Worm (Caenorhabditis elegans): ENCODE data around the gene T01D3.1.

T01D3.1 gene

DNA sequence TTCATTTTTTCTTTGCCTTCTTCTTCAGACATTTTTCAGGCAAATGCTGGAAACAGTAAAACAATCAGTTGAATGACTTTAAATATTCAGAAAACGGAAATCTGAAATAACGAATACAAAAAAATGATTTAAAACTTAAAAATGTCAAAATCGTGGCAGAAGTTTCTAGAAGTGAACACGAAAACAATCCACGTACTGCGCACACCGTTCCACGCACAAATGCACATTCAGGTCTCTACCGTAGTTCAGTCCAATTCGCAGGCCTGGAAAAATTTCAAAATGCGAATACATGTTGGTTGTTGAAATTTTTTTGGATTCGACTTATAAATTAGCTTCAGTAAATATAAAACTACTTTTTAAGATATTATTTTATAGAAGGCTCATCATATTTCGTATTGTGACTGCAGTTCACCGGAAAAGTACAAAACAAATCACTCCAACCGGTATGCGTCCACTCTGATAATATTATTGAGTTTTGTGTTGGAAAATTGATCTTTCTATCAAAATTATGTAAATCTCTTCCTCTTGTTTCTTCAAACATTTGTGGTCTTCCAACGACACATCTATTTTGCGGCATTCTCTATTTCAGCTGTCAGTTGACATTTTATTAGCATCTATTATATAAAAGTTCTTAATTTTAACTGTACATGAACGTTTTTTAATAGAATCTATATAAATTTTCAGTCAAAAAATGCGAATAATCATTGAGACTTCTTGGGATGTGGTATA is 17.6 kb upstream of the T01D3.1 start, which contains the start of the genes mip-2 and F58G11.4:
mip-2 (minus strand) TSS at position 48 of the 729 bp plus-strand sequence.
F58G11.4 (plus strand) TSS at position 679 of the 729 bp plus-strand sequence.
- TF ChIP-seq pes-1 (GFP tag; IDR thresholded peaks at IDR 0.05) (no peak), ceh-13 (GFP tag; optimal IDR thresholded peaks at IDR 0.05) (no peak), tra-4 (tag; optimal IDR thresholded peaks at IDR 0.05) (no peak), scrt-1 (GFP tag; IDR thresholded peaks at IDR 0.05) (no peak), F13C5.2 (tag; optimal IDR thresholded peaks at IDR 0.05) (no peak), hmbx-1 (tag; optimal IDR thresholded peaks at IDR 0.05) (no peak), hnd-1 (tag; optimal IDR thresholded peaks at IDR 0.05) (no peak)

ce11 chrV:13678542-13678941 is 11.2 kb upstream of the T01D3.1 start, which contains the start of the genes tag-65 and ccz-1:
TSS of gene tag-65 (minus strand) at chrV:13678587.
TSS of gene ccz-1 (plus strand) at chrV:13678875.
- TF ChIP-seq F13C5.2 (tag; optimal IDR thresholded peaks at IDR 0.05) (peak; percentile 45), sea-1 (GFP tag; conservative IDR thresholded peaks at IDR 0.05) (no peak)

DNA sequence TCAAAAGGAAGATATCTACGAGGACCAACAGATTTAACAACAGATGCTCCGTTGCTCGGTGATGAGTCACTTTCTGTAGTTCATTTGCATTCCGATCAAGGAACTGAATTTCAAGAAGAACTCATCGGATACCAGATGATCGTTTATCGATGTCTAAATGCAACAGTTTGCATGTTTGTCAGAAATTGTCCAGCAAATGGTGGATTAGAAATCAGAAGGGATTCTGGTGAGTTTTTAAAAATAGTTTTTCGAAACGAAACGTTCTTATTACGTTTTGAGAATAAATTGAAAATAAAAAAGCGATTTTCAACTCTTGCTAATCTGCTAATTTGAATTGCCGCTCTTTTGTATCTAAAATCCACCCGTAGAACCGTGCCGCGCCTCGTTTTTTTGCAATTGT is 9.8 kb upstream of the T01D3.1 start:
- TF ChIP-seq F13C5.2 (tag; optimal IDR thresholded peaks at IDR 0.05) (no peak), hmbx-1 (tag; optimal IDR thresholded peaks at IDR 0.05) (no peak), pes-1 (GFP tag; IDR thresholded peaks at IDR 0.05) (no peak), ceh-13 (GFP tag; optimal IDR thresholded peaks at IDR 0.05) (no peak), ceh-36 (tag; optimal IDR thresholded peaks at IDR 0.05) (no peak), sea-1 (GFP tag; conservative IDR thresholded peaks at IDR 0.05) (no peak), B0310.2 (tag; optimal IDR thresholded peaks at IDR 0.05) (no peak), hnd-1 (tag; optimal IDR thresholded peaks at IDR 0.05) (no peak), ets-7 (tag; optimal IDR thresholded peaks at IDR 0.05) (no peak), flt-1 (GFP tag; IDR thresholded peaks at IDR 0.05) (no peak), aly-1 (tag; optimal IDR thresholded peaks at IDR 0.05) (no peak), tbx-11 (GFP tag; IDR thresholded peaks at IDR 0.05) (no peak), hmg-4 (GFP tag; optimal IDR thresholded peaks at IDR 0.05) (no peak), tra-4 (tag; optimal IDR thresholded peaks at IDR 0.05) (no peak)

DNA sequence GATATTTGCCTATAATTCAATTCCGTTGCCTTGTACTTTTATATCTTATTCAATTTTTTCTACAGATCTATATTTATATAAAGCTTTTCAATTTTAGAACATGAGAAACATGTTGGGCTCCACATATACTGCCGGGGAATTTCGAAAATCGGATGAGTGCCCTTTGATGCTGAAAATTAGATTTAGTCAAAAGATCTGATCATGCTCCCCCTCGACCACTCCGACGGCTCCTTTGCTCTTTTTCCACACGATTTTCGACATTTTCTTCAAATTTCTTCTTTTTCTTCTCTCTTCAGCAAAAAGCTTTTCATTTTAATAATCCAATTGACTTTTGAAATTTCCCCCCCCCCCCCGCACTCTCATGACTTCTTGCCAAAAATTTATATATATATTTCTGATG is 8.2 kb upstream of the T01D3.1 start:
- TF ChIP-seq tra-4 (tag; optimal IDR thresholded peaks at IDR 0.05) (no peak), F13C5.2 (tag; optimal IDR thresholded peaks at IDR 0.05) (no peak), sea-1 (GFP tag; conservative IDR thresholded peaks at IDR 0.05) (no peak), pes-1 (GFP tag; IDR thresholded peaks at IDR 0.05) (0 out of 2 replicates have a peak, but pooled peaks have one; percentile 24), flt-1 (GFP tag; IDR thresholded peaks at IDR 0.05) (no peak), ceh-36 (tag; optimal IDR thresholded peaks at IDR 0.05) (no peak), tbx-11 (GFP tag; IDR thresholded peaks at IDR 0.05) (no peak), hnd-1 (tag; optimal IDR thresholded peaks at IDR 0.05) (no peak)

- TF ChIP-seq ama-1 (optimal IDR thresholded peaks at IDR 0.05) (no peak), hmg-4 (GFP tag; optimal IDR thresholded peaks at IDR 0.05) (no peak), B0310.2 (tag; optimal IDR thresholded peaks at IDR 0.05) (no peak), sea-1 (GFP tag; conservative IDR thresholded peaks at IDR 0.05) (no peak), ceh-36 (tag; optimal IDR thresholded peaks at IDR 0.05) (no peak), F13C5.2 (tag; optimal IDR thresholded peaks at IDR 0.05) (no peak), ceh-13 (GFP tag; optimal IDR thresholded peaks at IDR 0.05) (no peak), pes-1 (GFP tag; IDR thresholded peaks at IDR 0.05) (no peak), scrt-1 (GFP tag; IDR thresholded peaks at IDR 0.05) (no peak), tbx-37 (GFP tag; conservative IDR thresholded peaks at IDR 0.05) (no peak), aly-1 (tag; optimal IDR thresholded peaks at IDR 0.05) (no peak)
Observed at ce11 chrV:13686513-13686912, 3.2 kb upstream of the T01D3.1 start.

ce11 chrV:13687504-13687903 is 2.2 kb upstream of the T01D3.1 start:
- TF ChIP-seq F13C5.2 (tag; optimal IDR thresholded peaks at IDR 0.05), result no peak
- no peak for TF ChIP-seq tbx-37 (GFP tag; conservative IDR thresholded peaks at IDR 0.05)
- no peak for TF ChIP-seq B0310.2 (tag; optimal IDR thresholded peaks at IDR 0.05)
- TF ChIP-seq ceh-36 (tag; optimal IDR thresholded peaks at IDR 0.05), result no peak
- no peak for TF ChIP-seq flt-1 (GFP tag; IDR thresholded peaks at IDR 0.05)
- TF ChIP-seq hmg-4 (GFP tag; optimal IDR thresholded peaks at IDR 0.05), result no peak
- TF ChIP-seq aly-1 (tag; optimal IDR thresholded peaks at IDR 0.05), result no peak
- TF ChIP-seq hmbx-1 (tag; optimal IDR thresholded peaks at IDR 0.05), result no peak
- TF ChIP-seq ets-7 (tag; optimal IDR thresholded peaks at IDR 0.05), result no peak
- TF ChIP-seq pes-1 (GFP tag; IDR thresholded peaks at IDR 0.05), result no peak
- TF ChIP-seq scrt-1 (GFP tag; IDR thresholded peaks at IDR 0.05), result no peak

- TF ChIP-seq F13C5.2 (tag; optimal IDR thresholded peaks at IDR 0.05) (no peak), B0310.2 (tag; optimal IDR thresholded peaks at IDR 0.05) (no peak), ets-7 (tag; optimal IDR thresholded peaks at IDR 0.05) (no peak), ama-1 (optimal IDR thresholded peaks at IDR 0.05) (no peak), ceh-36 (tag; optimal IDR thresholded peaks at IDR 0.05) (no peak), scrt-1 (GFP tag; IDR thresholded peaks at IDR 0.05) (no peak), ceh-13 (GFP tag; optimal IDR thresholded peaks at IDR 0.05) (no peak), tbx-11 (GFP tag; IDR thresholded peaks at IDR 0.05) (no peak), hmbx-1 (tag; optimal IDR thresholded peaks at IDR 0.05) (no peak), aly-1 (tag; optimal IDR thresholded peaks at IDR 0.05) (no peak), sea-1 (GFP tag; conservative IDR thresholded peaks at IDR 0.05) (no peak), tra-4 (tag; optimal IDR thresholded peaks at IDR 0.05) (no peak)
Observed at ce11 chrV:13690276-13690675, 584 bp downstream of the T01D3.1 start.

DNA sequence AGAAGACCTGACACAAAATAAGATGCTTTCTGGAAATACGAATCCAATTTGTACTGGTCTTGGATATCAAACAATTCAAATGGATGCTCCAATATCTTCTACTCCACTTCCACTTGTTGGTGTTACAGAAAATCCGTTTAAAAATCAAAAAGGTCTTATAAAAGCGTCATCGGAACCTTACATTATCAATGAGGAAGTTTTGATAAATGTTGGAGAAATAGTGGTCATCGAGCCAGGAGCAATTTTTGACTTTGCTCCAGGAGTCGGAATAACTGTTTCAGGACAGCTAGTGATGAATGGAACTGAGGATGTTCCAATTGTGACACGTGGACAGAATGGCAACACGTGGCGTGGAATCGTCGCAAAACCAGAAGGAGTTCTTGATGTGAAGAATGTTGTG is 4.4 kb downstream of the T01D3.1 start:
- no peak for TF ChIP-seq pes-1 (GFP tag; IDR thresholded peaks at IDR 0.05)
- TF ChIP-seq tbx-37 (GFP tag; conservative IDR thresholded peaks at IDR 0.05), result no peak
- no peak for TF ChIP-seq scrt-1 (GFP tag; IDR thresholded peaks at IDR 0.05)
- TF ChIP-seq tra-4 (tag; optimal IDR thresholded peaks at IDR 0.05), result no peak
- no peak for TF ChIP-seq F13C5.2 (tag; optimal IDR thresholded peaks at IDR 0.05)
- no peak for TF ChIP-seq tbx-11 (GFP tag; IDR thresholded peaks at IDR 0.05)
- TF ChIP-seq ceh-36 (tag; optimal IDR thresholded peaks at IDR 0.05), result no peak

All from whole organism, early embryonic.